Fruit fly (Drosophila melanogaster) whole organism, embryonic: ENCODE measurements around the gene CG5070.
A peak's percentile ranks its signal among the peaks of the same experiment; 100 is the strongest.

Source experiments
- Atf-2 ChIP-seq: fragments of 200-800 bp; sonication (Bioruptor generic); optimal IDR thresholded peaks from 2 replicates; lab custom pipeline; 2016; ENCODE audit warnings: missing biosample characterization, missing genetic modification characterization
- CG10209 ChIP-seq: fragments of 200-800 bp; sonication (Bioruptor generic); optimal IDR thresholded peaks from 3 replicates; lab custom pipeline; 2017; ENCODE audit warnings: missing biosample characterization, mild to moderate bottlenecking, missing genetic modification characterization, missing genetic modification reagents
- CG11504 ChIP-seq: fragments of 200-800 bp; sonication (Bioruptor generic); optimal IDR thresholded peaks from 3 replicates; lab custom pipeline; 2019; ENCODE audit warnings: missing biosample characterization, mild to moderate bottlenecking, missing genetic modification characterization, moderate library complexity
- CG1233 ChIP-seq: fragments of 200-800 bp; sonication (Bioruptor generic); optimal IDR thresholded peaks from 4 replicates; lab custom pipeline; 2018; ENCODE audit warnings: missing biosample characterization, mild to moderate bottlenecking, missing genetic modification characterization
- CG12391 ChIP-seq: fragments of 200-800 bp; sonication (Bioruptor generic); optimal IDR thresholded peaks from 3 replicates; lab custom pipeline; 2018; ENCODE audit warnings: missing biosample characterization, mild to moderate bottlenecking, missing genetic modification characterization, moderate library complexity
- CG12744 ChIP-seq: fragments of 200-800 bp; sonication (Bioruptor generic); optimal IDR thresholded peaks from 2 replicates; lab custom pipeline; 2016; ENCODE audit warnings: missing biosample characterization, missing genetic modification characterization
- CG13424 ChIP-seq: fragments of 200-800 bp; sonication (Bioruptor generic); optimal IDR thresholded peaks from 2 replicates; lab custom pipeline; 2019; ENCODE audit warnings: missing biosample characterization, mild to moderate bottlenecking, missing genetic modification characterization, moderate library complexity
- CG13624 ChIP-seq: fragments of 200-800 bp; sonication (Bioruptor generic); optimal IDR thresholded peaks from 2 replicates; lab custom pipeline; 2016; ENCODE audit warnings: missing biosample characterization, missing genetic modification characterization
- CG16779 ChIP-seq: fragments of 200-800 bp; sonication (Bioruptor generic); IDR thresholded peaks from 2 replicates; pipeline ENCODE4 v1.3.6; 2022; ENCODE audit warnings: missing biosample characterization, missing genetic modification characterization
- CG17328 ChIP-seq: fragments of 200-800 bp; sonication (Bioruptor generic); IDR thresholded peaks from 2 replicates; pipeline ENCODE4 v1.3.6; 2022; ENCODE audit warnings: missing biosample characterization, missing genetic modification characterization
- CG2116 ChIP-seq: fragments of 200-800 bp; sonication (Bioruptor generic); optimal IDR thresholded peaks from 3 replicates; lab custom pipeline; 2018; ENCODE audit warnings: missing biosample characterization, mild to moderate bottlenecking, missing genetic modification characterization
- CG2712 ChIP-seq: fragments of 200-800 bp; optimal IDR thresholded peaks from 3 replicates; lab custom pipeline; 2019; ENCODE audit warnings: missing biosample characterization, mild to moderate bottlenecking, missing genetic modification characterization, moderate library complexity
- CG3407 ChIP-seq: fragments of 200-800 bp; sonication (Bioruptor generic); optimal IDR thresholded peaks from 2 replicates; lab custom pipeline; 2018; ENCODE audit warnings: missing biosample characterization, mild to moderate bottlenecking, missing genetic modification characterization
- CG3847 ChIP-seq: fragments of 200-800 bp; sonication (Bioruptor generic); IDR thresholded peaks from 2 replicates; pipeline ENCODE4 v1.3.6; 2022; ENCODE audit warnings: missing biosample characterization, missing genetic modification characterization
- CG4707 ChIP-seq: fragments of 200-800 bp; sonication (Bioruptor generic); optimal IDR thresholded peaks from 2 replicates; lab custom pipeline; 2018; ENCODE audit warnings: missing biosample characterization, mild to moderate bottlenecking, missing genetic modification characterization, moderate library complexity
- CG4820 ChIP-seq: fragments of 200-800 bp; sonication (Bioruptor generic); optimal IDR thresholded peaks from 3 replicates; lab custom pipeline; 2016; ENCODE audit warnings: missing biosample characterization, missing genetic modification characterization
- CG5180 ChIP-seq: fragments of 200-800 bp; sonication (Bioruptor generic); optimal IDR thresholded peaks from 3 replicates; lab custom pipeline; 2017; ENCODE audit warnings: missing biosample characterization, missing genetic modification characterization, mild to moderate bottlenecking, moderate library complexity, missing genetic modification reagents
- CG5245 ChIP-seq: fragments of 200-800 bp; sonication (Bioruptor generic); optimal IDR thresholded peaks from 3 replicates; lab custom pipeline; 2016; ENCODE audit warnings: missing biosample characterization, missing genetic modification characterization
- CG6254 ChIP-seq: fragments of 200-800 bp; sonication (Bioruptor generic); optimal IDR thresholded peaks from 3 replicates; lab custom pipeline; 2017; ENCODE audit warnings: mild to moderate bottlenecking, missing biosample characterization, missing genetic modification reagents, missing genetic modification characterization
- CG7745 ChIP-seq: fragments of 200-800 bp; sonication (Bioruptor generic); optimal IDR thresholded peaks from 2 replicates; lab custom pipeline; 2018; ENCODE audit warnings: missing biosample characterization, mild to moderate bottlenecking, missing genetic modification characterization, moderate library complexity
- CG7786 ChIP-seq: fragments of 200-800 bp; sonication (Bioruptor generic); optimal IDR thresholded peaks from 2 replicates; lab custom pipeline; 2016; ENCODE audit warnings: missing biosample characterization, missing genetic modification characterization
- CG7987 ChIP-seq: fragments of 200-800 bp; sonication (Bioruptor generic); optimal IDR thresholded peaks from 2 replicates; lab custom pipeline; 2018; ENCODE audit warnings: missing biosample characterization, mild to moderate bottlenecking, missing genetic modification characterization, moderate library complexity
- CG8478 ChIP-seq: fragments of >200 bp; optimal IDR thresholded peaks from 2 replicates; lab custom pipeline; 2018
- CHES-1-like ChIP-seq: fragments of 200-800 bp; sonication (Bioruptor generic); optimal IDR thresholded peaks from 2 replicates; lab custom pipeline; 2016; ENCODE audit warnings: missing biosample characterization, missing genetic modification characterization
- Camta ChIP-seq: fragments of 200-800 bp; sonication (Bioruptor generic); optimal IDR thresholded peaks from 2 replicates; lab custom pipeline; 2016; ENCODE audit warnings: missing biosample characterization, missing genetic modification characterization
- Dbx ChIP-seq: fragments of 200-800 bp; sonication (Bioruptor generic); IDR thresholded peaks from 3 replicates; pipeline ENCODE4 v1.3.6; 2022; ENCODE audit warnings: missing biosample characterization, missing genetic modification characterization
- Deaf1 ChIP-seq: fragments of 200-800 bp; optimal IDR thresholded peaks from 3 replicates; lab custom pipeline; 2019; ENCODE audit warnings: missing biosample characterization, mild to moderate bottlenecking, missing genetic modification characterization, moderate library complexity
- Doc2 ChIP-seq: fragments of 200-800 bp; sonication (Bioruptor generic); IDR thresholded peaks from 2 replicates; pipeline ENCODE4 v1.3.6; 2022; ENCODE audit warnings: missing biosample characterization, missing genetic modification characterization
- Ets97D ChIP-seq: fragments of 200-800 bp; sonication (Bioruptor generic); optimal IDR thresholded peaks from 3 replicates; lab custom pipeline; 2016; ENCODE audit warnings: missing biosample characterization, missing genetic modification characterization
- Fer1 ChIP-seq: fragments of 200-800 bp; sonication (Bioruptor generic); optimal IDR thresholded peaks from 2 replicates; lab custom pipeline; 2017; ENCODE audit warnings: missing biosample characterization, mild to moderate bottlenecking, missing genetic modification characterization
- Fer3 ChIP-seq: fragments of 200-800 bp; sonication (Bioruptor generic); optimal IDR thresholded peaks from 2 replicates; lab custom pipeline; 2018; ENCODE audit warnings: missing biosample characterization, mild to moderate bottlenecking, missing genetic modification characterization, moderate library complexity
- Hmx ChIP-seq: fragments of 200-800 bp; sonication (Bioruptor generic); optimal IDR thresholded peaks from 2 replicates; lab custom pipeline; 2016; ENCODE audit warnings: missing biosample characterization, missing genetic modification characterization
- Hr78 ChIP-seq, 2 experiments: fragments of 200-800 bp in 1 of 2; fragments of >200 bp in 1 of 2; sonication (Bioruptor generic) in 1 of 2; optimal IDR thresholded peaks; 2 replicates each; lab custom pipeline; 2017 to 2019; ENCODE audit warnings: missing biosample characterization in 2 of 2, missing genetic modification characterization in 2 of 2, mild to moderate bottlenecking in 1 of 2, moderate library complexity in 1 of 2
- Lpt ChIP-seq: fragments of >200 bp; optimal IDR thresholded peaks from 2 replicates; lab custom pipeline; 2018; ENCODE audit warnings: missing biosample characterization, missing genetic modification characterization
- Mrtf ChIP-seq: fragments of 200-800 bp; sonication (Bioruptor generic); IDR thresholded peaks from 3 replicates; pipeline ENCODE4 v1.3.6; 2022; ENCODE audit warnings: missing biosample characterization, missing genetic modification characterization
- Pdp1 ChIP-seq, 2 experiments: fragments of 200-800 bp; sonication (Bioruptor generic); optimal IDR thresholded peaks; 3 replicates each; lab custom pipeline; 2016; ENCODE audit warnings: missing biosample characterization in 2 of 2, missing genetic modification characterization in 2 of 2, mild to moderate bottlenecking in 1 of 2, moderate library complexity in 1 of 2
- Side ChIP-seq: fragments of 200-800 bp; sonication (Bioruptor generic); optimal IDR thresholded peaks from 2 replicates; lab custom pipeline; 2016; ENCODE audit warnings: missing biosample characterization, missing genetic modification characterization
- Sin3A ChIP-seq: fragments of >200 bp; optimal IDR thresholded peaks from 2 replicates; lab custom pipeline; 2018
- Six4 ChIP-seq: fragments of 200-800 bp; sonication (Bioruptor generic); optimal IDR thresholded peaks from 2 replicates; lab custom pipeline; 2016; ENCODE audit warnings: missing biosample characterization, missing genetic modification characterization
- YL-1 ChIP-seq: fragments of 200-800 bp; sonication (Bioruptor generic); optimal IDR thresholded peaks from 3 replicates; lab custom pipeline; 2017; ENCODE audit warnings: missing biosample characterization, mild to moderate bottlenecking, missing genetic modification characterization
- bigmax ChIP-seq: fragments of 200-800 bp; sonication (Bioruptor generic); optimal IDR thresholded peaks from 2 replicates; lab custom pipeline; 2018; ENCODE audit warnings: missing biosample characterization, mild to moderate bottlenecking, missing genetic modification characterization
- chif ChIP-seq, 2 experiments: fragments of 200-800 bp; sonication (Bioruptor generic); optimal IDR thresholded peaks; 3 replicates each; lab custom pipeline; 2016; ENCODE audit warnings: missing biosample characterization in 2 of 2, missing genetic modification characterization in 2 of 2
- croc ChIP-seq: fragments of 200-800 bp; sonication (Bioruptor generic); conservative IDR thresholded peaks from 3 replicates; pipeline ENCODE4 v1.3.6; 2022; ENCODE audit warnings: missing biosample characterization, missing genetic modification characterization
- danr ChIP-seq: fragments of 200-800 bp; sonication (Bioruptor generic); IDR thresholded peaks from 2 replicates; pipeline ENCODE4 v1.3.6; 2022; ENCODE audit warnings: missing biosample characterization, missing genetic modification characterization
- en ChIP-seq: fragments of 200-800 bp; sonication (Bioruptor generic); optimal IDR thresholded peaks from 2 replicates; lab custom pipeline; 2016; ENCODE audit warnings: missing biosample characterization, missing genetic modification characterization
- gt ChIP-seq: fragments of 200-800 bp; sonication (Bioruptor generic); IDR thresholded peaks from 2 replicates; pipeline ENCODE4 v1.3.6; 2022; ENCODE audit warnings: missing biosample characterization, missing genetic modification characterization
- ind ChIP-seq: fragments of 200-800 bp; sonication (Bioruptor generic); optimal IDR thresholded peaks from 3 replicates; lab custom pipeline; 2016; ENCODE audit warnings: missing biosample characterization, missing genetic modification characterization
- otp ChIP-seq: fragments of 200-800 bp; sonication (Bioruptor generic); IDR thresholded peaks from 3 replicates; pipeline ENCODE4, ENCODE4 v1.3.6; 2022; ENCODE audit warnings: missing biosample characterization, missing genetic modification characterization
- ro ChIP-seq: fragments of 200-800 bp; sonication (Bioruptor generic); IDR thresholded peaks from 2 replicates; pipeline ENCODE4 v1.3.6; 2022; ENCODE audit warnings: missing biosample characterization, missing genetic modification characterization
- sens ChIP-seq: fragments of 200-800 bp; sonication (Bioruptor generic); peaks from one replicate; lab custom pipeline; 2016; ENCODE audit warnings: missing biosample characterization, missing genetic modification characterization
- tup ChIP-seq: fragments of 200-800 bp; sonication (Bioruptor generic); optimal IDR thresholded peaks from 2 replicates; lab custom pipeline; 2016; ENCODE audit warnings: missing biosample characterization, mild to moderate bottlenecking, missing genetic modification characterization, moderate library complexity
- z ChIP-seq: fragments of 200-800 bp; sonication (Bioruptor generic); IDR thresholded peaks from 3 replicates; pipeline ENCODE4 v1.3.6; 2022; ENCODE audit warnings: missing biosample characterization, missing genetic modification characterization

Gene CG5070

dm6 chrX:17176542-17176941 lies 26.4 kb upstream of the CG5070 start (continued):
- TF ChIP-seq Six4 (GFP tag; lab: Kevin White, UChicago) (peak; percentile 7), CG1233 (peak; percentile 43), CG7987 (GFP tag; lab: Kevin White, UChicago) (no peak), CG7786 (GFP tag; lab: Kevin White, UChicago) (peak; percentile 35), Deaf1 (tag; lab: Kevin White, UChicago) (peak; percentile 12), Atf-2 (GFP tag; lab: Kevin White, UChicago) (no peak), CG13624 (peak; percentile 62), Ets97D (GFP tag; lab: Kevin White, UChicago) (no peak), Hr78 (GFP tag; optimal IDR thresholded peaks at IDR 0.05; lab: Kevin White, UChicago) (no peak), CG3847 (peak; percentile 44; the same call in 1 of the 2 replicates), Pdp1 (GFP tag; optimal IDR thresholded peaks at IDR 0.05; lab: Kevin White, UChicago) (peak; percentile 27 to 47), tup (no peak), Fer3 (peak; percentile 44), CG6254 (peak; percentile 16), CG3407 (GFP tag; lab: Kevin White, UChicago) (no peak), CG13424 (tag; lab: Kevin White, UChicago) (peak; percentile 57), CG11504 (peak; percentile 65), CHES-1-like (GFP tag; lab: Kevin White, UChicago) (no peak), Hmx (no peak), CG2712 (tag; lab: Kevin White, UChicago) (peak; percentile 52), Doc2 (GFP tag; lab: Robert Waterston, UW) (no peak), CG12744 (peak; percentile 36), Side (GFP tag; lab: Kevin White, UChicago) (peak; percentile 37), CG4820 (GFP tag; lab: Kevin White, UChicago) (peak; percentile 32), gt (GFP tag; lab: Robert Waterston, UW) (no peak), z (GFP tag; lab: Robert Waterston, UW) (no peak), Mrtf (GFP tag; lab: Robert Waterston, UW) (peak; percentile 67; the same call in 2 of the 3 replicates), Sin3A (lab: Kevin White, UChicago) (no peak), en (GFP tag; lab: Kevin White, UChicago) (peak; percentile 37), CG16779 (no peak), croc (no peak; the same call in 2 of the 3 replicates), ro (GFP tag; lab: Robert Waterston, UW) (no peak), YL-1 (GFP tag; lab: Kevin White, UChicago) (no peak), CG10209 (GFP tag; lab: Kevin White, UChicago) (peak; percentile 30), CG17328 (GFP tag; lab: Robert Waterston, UW) (peak; percentile 56), CG7745 (tag; lab: Kevin White, UChicago) (no peak), Dbx (peak; percentile 61; the same call in 2 of the 3 replicates), CG8478 (lab: Kevin White, UChicago) (no peak), Fer1 (peak; percentile 71), CG2116 (no peak), danr (GFP tag; lab: Robert Waterston, UW) (0 out of 2 replicates have a peak, but pooled peaks have one; percentile 6), CG5180 (no peak), CG5245 (GFP tag; lab: Kevin White, UChicago) (no peak), CG12391 (peak; percentile 38), Camta (peak; percentile 48), chif (GFP tag; optimal IDR thresholded peaks at IDR 0.05; lab: Kevin White, UChicago) (peak in 1 of 2 experiments; percentile 44), CG4707 (GFP tag; lab: Kevin White, UChicago) (no peak), sens (GFP tag; lab: Kevin White, UChicago) (peak; percentile 83), Lpt (no peak), bigmax (GFP tag; lab: Kevin White, UChicago) (no peak), otp (peak; percentile 32; the same call in 1 of the 3 replicates), ind (peak; percentile 54)
